Fruit fly (Drosophila melanogaster) whole organism, embryonic: Measurements from ENCODE around the gene CG5910.

ENCODE experiments used
- CG2202 ChIP-seq: fragments of 200-800 bp; sonication (Bioruptor generic); optimal IDR thresholded peaks from 2 replicates; lab custom pipeline; 2018; ENCODE audit warnings: missing biosample characterization, mild to moderate bottlenecking, missing genetic modification characterization
- Dip2 ChIP-seq: fragments of 200-800 bp; sonication (Bioruptor generic); IDR thresholded peaks from 2 replicates; pipeline ENCODE4 v1.3.6; 2022; ENCODE audit warnings: missing biosample characterization, missing genetic modification characterization
- nerfin-2 ChIP-seq: fragments of 200-800 bp; sonication (Bioruptor generic); IDR thresholded peaks from 2 replicates; pipeline ENCODE4 v1.3.6; 2022; ENCODE audit warnings: missing biosample characterization, missing genetic modification characterization; ENCODE audit not compliant: partially characterized antibody
- zen2 ChIP-seq: fragments of 200-800 bp; sonication (Bioruptor generic); IDR thresholded peaks from 3 replicates; pipeline ENCODE4 v1.3.6; 2022; ENCODE audit warnings: missing biosample characterization, missing genetic modification characterization; ENCODE audit not compliant: partially characterized antibody

DNA sequence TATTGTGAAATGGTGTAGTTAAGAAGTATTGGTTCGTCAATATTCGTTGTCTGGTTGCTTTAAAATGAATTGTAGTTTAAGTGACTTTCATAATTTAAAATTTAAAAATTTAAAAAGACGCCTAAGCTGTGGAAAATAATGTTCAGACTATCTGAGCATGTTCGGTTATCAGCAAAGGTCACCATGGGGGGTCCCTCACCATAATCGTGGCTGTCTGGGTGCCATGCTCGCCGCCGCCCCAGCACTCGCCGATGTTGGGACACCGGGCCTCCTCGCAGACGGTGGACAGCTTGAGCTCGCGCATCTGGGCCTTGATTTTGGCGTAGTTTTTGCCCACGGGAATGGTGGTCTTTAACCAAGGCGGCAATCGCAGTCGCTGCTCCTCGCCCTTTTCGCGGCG is 10.6 kb upstream of the CG5910 start:
- TF ChIP-seq zen2 (GFP tag; lab: Robert Waterston, UW) (no peak), Dip2 (GFP tag; lab: Robert Waterston, UW) (no peak), CG2202 (tag; lab: Kevin White, UChicago) (no peak), nerfin-2 (no peak)
